Worm (Caenorhabditis elegans): ENCODE data around the gene lit-1.

DNA sequence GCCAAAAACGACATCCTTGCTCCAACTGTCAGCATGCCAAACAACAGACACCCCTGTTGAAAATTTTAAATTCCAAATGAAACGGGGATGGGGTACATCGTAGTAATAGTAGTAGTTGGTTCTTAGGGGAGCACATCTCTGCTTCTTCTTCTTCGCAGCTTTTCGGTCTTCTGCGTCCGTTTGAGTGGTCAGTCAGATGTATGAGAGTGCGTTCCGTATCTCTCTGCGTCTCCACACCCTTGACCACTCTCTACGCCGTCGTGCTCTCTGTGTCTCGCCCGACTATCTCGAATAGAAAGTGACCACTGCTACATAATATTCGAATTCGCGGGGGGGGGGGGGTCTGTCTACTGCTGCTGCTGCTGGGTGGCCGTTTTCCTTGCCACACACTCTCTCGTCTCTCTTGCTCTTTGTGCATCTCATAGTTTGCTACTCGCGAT, 11.1 kb downstream of the lit-1 start:
- TF ChIP-seq dao-5 (tag; optimal IDR thresholded peaks at IDR 0.05) (no peak), him-1 (tag; optimal IDR thresholded peaks at IDR 0.05) (no peak), W03F9.2 (tag; optimal IDR thresholded peaks at IDR 0.05) (no peak)

All from whole organism, L4/young adult.